Worm (Caenorhabditis elegans) whole organism, midembryonic: ENCODE measurements around the gene str-33.

Experiments used
- cog-1 ChIP-seq: sonication (generic microtip); optimal IDR thresholded peaks from 2 replicates; lab custom pipeline; 2016; ENCODE audit warnings: missing genetic modification characterization, missing compliant biosample characterization
- flt-1 ChIP-seq: fragments of 200-800 bp; sonication (Bioruptor generic); IDR thresholded peaks from 2 replicates; pipeline ENCODE4 v1.3.6; 2022; ENCODE audit warnings: missing genetic modification characterization, missing compliant biosample characterization
- ref-1 ChIP-seq: fragments of 200-800 bp; sonication (Bioruptor generic); conservative IDR thresholded peaks from 2 replicates; pipeline ENCODE4 v1.3.6; 2022; ENCODE audit warnings: missing genetic modification reagents, missing genetic modification characterization, missing compliant biosample characterization

ce11 chrV:2730784-2731480 is 2.6 kb downstream of the str-33 start, which contains the start of gene dod-3:
- TF ChIP-seq cog-1: no peak
- no peak for TF ChIP-seq flt-1
- TF ChIP-seq ref-1 (GFP tag; lab: Robert Waterston, UW): no peak
